Worm (Caenorhabditis elegans) whole organism, L4 larva: ENCODE results near the gene rod-1.
A peak's percentile ranks its signal among the peaks of the same experiment; 100 is the strongest.

Experiments
- T20F7.1 ChIP-seq: fragments of 200-800 bp; sonication (Bioruptor generic); optimal IDR thresholded peaks from 2 replicates; lab custom pipeline; 2018; ENCODE audit warnings: mild to moderate bottlenecking, missing genetic modification characterization, missing compliant biosample characterization
- T26A8.4 ChIP-seq: fragments of 200-800 bp; sonication (Bioruptor generic); IDR thresholded peaks from 2 replicates; pipeline ENCODE4 v1.3.6; 2022; ENCODE audit warnings: missing genetic modification characterization, missing compliant biosample characterization
- Y48G9A.11 ChIP-seq: fragments of 200-800 bp; sonication (Bioruptor generic); IDR thresholded peaks from 2 replicates; pipeline ENCODE4 v1.3.6; 2022; ENCODE audit warnings: missing genetic modification reagents, missing genetic modification characterization, missing compliant biosample characterization
- Y5F2A.4 ChIP-seq: fragments of 200-800 bp; sonication (Bioruptor generic); optimal IDR thresholded peaks from 2 replicates; lab custom pipeline; 2018; ENCODE audit warnings: mild to moderate bottlenecking, missing genetic modification characterization, missing compliant biosample characterization
- aly-2 ChIP-seq: sonication (generic microtip); optimal IDR thresholded peaks from 2 replicates; lab custom pipeline; 2018; ENCODE audit warnings: missing biosample characterization, missing genetic modification characterization
- ceh-20 ChIP-seq: fragments of 200-800 bp; sonication (Bioruptor generic); IDR thresholded peaks from 2 replicates; pipeline ENCODE4 v1.3.6; 2022; ENCODE audit warnings: missing genetic modification reagents, missing genetic modification characterization, missing compliant biosample characterization
- ctbp-1 ChIP-seq: fragments of 200-800 bp; sonication (Bioruptor generic); IDR thresholded peaks from 2 replicates; pipeline ENCODE4 v1.3.6; 2022; ENCODE audit warnings: missing genetic modification reagents, missing genetic modification characterization, missing compliant biosample characterization
- daf-12 ChIP-seq: fragments of 150-350 bp; optimal IDR thresholded peaks from 2 replicates; lab custom pipeline; 2014; ENCODE audit warnings: missing biosample characterization, missing genetic modification reagents, missing genetic modification characterization
- daf-16 ChIP-seq, 3 experiments: sonication (generic microtip); optimal IDR thresholded peaks; 2 replicates each; lab custom pipeline; 2016 to 2017; ENCODE audit warnings: missing genetic modification characterization in 3 of 3, missing genetic modification reagents in 3 of 3, mild to moderate bottlenecking in 2 of 3, missing compliant biosample characterization in 2 of 3, missing biosample characterization in 1 of 3, moderate library complexity in 1 of 3
- daf-8 ChIP-seq: fragments of 200-800 bp; sonication (Bioruptor generic); IDR thresholded peaks from 2 replicates; pipeline ENCODE4 v1.3.6; 2022; ENCODE audit warnings: missing genetic modification characterization, missing compliant biosample characterization
- dmd-6 ChIP-seq: fragments of 200-800 bp; sonication (Bioruptor generic); IDR thresholded peaks from 2 replicates; pipeline ENCODE4 v1.3.6; 2022; ENCODE audit warnings: missing genetic modification reagents, missing genetic modification characterization, missing compliant biosample characterization
- fos-1 ChIP-seq: fragments of 150-350 bp; optimal IDR thresholded peaks from 2 replicates; lab custom pipeline; 2014; ENCODE audit warnings: missing biosample characterization, missing genetic modification characterization
- lin-15B ChIP-seq: fragments of 150-350 bp; sonication (generic microtip); optimal IDR thresholded peaks from 3 replicates; lab custom pipeline; 2014; ENCODE audit warnings: missing biosample characterization, missing genetic modification characterization
- lin-29 ChIP-seq: fragments of 200-800 bp; sonication (Bioruptor generic); IDR thresholded peaks from 2 replicates; pipeline ENCODE4 v1.3.6; 2022; ENCODE audit warnings: missing genetic modification reagents, missing genetic modification characterization, missing compliant biosample characterization
- madf-9 ChIP-seq: fragments of 200-800 bp; sonication (Bioruptor generic); conservative IDR thresholded peaks from 2 replicates; pipeline ENCODE4 v1.3.6; 2022; ENCODE audit warnings: missing genetic modification reagents, missing genetic modification characterization, missing compliant biosample characterization
- mdl-1 ChIP-seq, 2 experiments: fragments of 150-350 bp in 1 of 2; sonication (generic microtip) in 1 of 2; optimal IDR thresholded peaks; 2 replicates each; lab custom pipeline; 2014 to 2017; ENCODE audit warnings: missing biosample characterization in 2 of 2, missing genetic modification characterization in 2 of 2
- mdt-29 ChIP-seq: fragments of 200-800 bp; sonication (Bioruptor generic); IDR thresholded peaks from 2 replicates; pipeline ENCODE4 v1.3.6; 2022; ENCODE audit warnings: missing genetic modification reagents, missing genetic modification characterization, missing compliant biosample characterization
- mxl-2 ChIP-seq: fragments of 200-800 bp; sonication (Bioruptor generic); conservative IDR thresholded peaks from 2 replicates; pipeline ENCODE4 v1.3.6; 2022; ENCODE audit warnings: missing genetic modification reagents, missing genetic modification characterization, missing compliant biosample characterization
- nhr-28 ChIP-seq: fragments of 150-350 bp; optimal IDR thresholded peaks from 2 replicates; lab custom pipeline; 2014; ENCODE audit warnings: missing biosample characterization, missing genetic modification characterization
- nhr-41 ChIP-seq: fragments of 200-800 bp; sonication (Bioruptor generic); IDR thresholded peaks from 2 replicates; pipeline ENCODE4 v1.3.6; 2022; ENCODE audit warnings: missing genetic modification reagents, missing genetic modification characterization, missing compliant biosample characterization
- pqm-1 ChIP-seq: sonication (generic microtip); optimal IDR thresholded peaks from 2 replicates; lab custom pipeline; 2017; ENCODE audit warnings: missing biosample characterization, missing genetic modification characterization
- spr-3 ChIP-seq: fragments of 200-800 bp; sonication (Bioruptor generic); optimal IDR thresholded peaks from 2 replicates; lab custom pipeline; 2018; ENCODE audit warnings: mild to moderate bottlenecking, missing genetic modification characterization, missing compliant biosample characterization
- tra-1 ChIP-seq: fragments of 200-800 bp; sonication (Bioruptor generic); IDR thresholded peaks from 2 replicates; pipeline ENCODE4 v1.3.6; 2022; ENCODE audit warnings: missing genetic modification reagents, missing genetic modification characterization, missing compliant biosample characterization
- unc-130 ChIP-seq: sonication (generic microtip); optimal IDR thresholded peaks from 2 replicates; lab custom pipeline; 2016; ENCODE audit warnings: missing genetic modification reagents, missing genetic modification characterization, missing compliant biosample characterization
- unc-62 ChIP-seq, 3 experiments: fragments of 150-350 bp in 1 of 3; sonication (generic microtip); optimal IDR thresholded peaks in 2 of 3; peaks in 1 of 3; 1 replicate in 1 of 3; 2 replicates in 2 of 3; lab custom pipeline; 2014 to 2017; ENCODE audit warnings: missing biosample characterization in 3 of 3, missing genetic modification characterization in 3 of 3, missing genetic modification reagents in 3 of 3, missing genotype in 1 of 3
- zip-2 ChIP-seq: fragments of 150-350 bp; optimal IDR thresholded peaks from 2 replicates; lab custom pipeline; 2014; ENCODE audit warnings: missing biosample characterization, missing genetic modification characterization

The rod-1 gene

ce11 chrIV:7460225-7460624, 18.0 kb upstream of the rod-1 start, which contains the start of gene F13B6.2:
F13B6.2 (minus strand) TSS chrIV:7460325.
- TF ChIP-seq T20F7.1 (GFP tag; lab: Kevin White, UChicago) (no peak), Y48G9A.11 (GFP tag; lab: Robert Waterston, UW) (no peak), madf-9 (GFP tag; lab: Robert Waterston, UW) (no peak), aly-2 (no peak), pqm-1 (tag; lab: Kevin White, UChicago) (no peak), fos-1 (tag; lab: Kevin White, UChicago) (no peak), mdt-29 (no peak), spr-3 (no peak), ctbp-1 (GFP tag; lab: Robert Waterston, UW) (no peak), lin-29 (no peak), zip-2 (tag; lab: Kevin White, UChicago) (no peak)

- no peak for TF ChIP-seq T26A8.4 (GFP tag; lab: Robert Waterston, UW)
- no peak for TF ChIP-seq Y5F2A.4 (GFP tag; lab: Kevin White, UChicago)
- TF ChIP-seq mdl-1 (tag; optimal IDR thresholded peaks at IDR 0.05; lab: Kevin White, UChicago) = no peak
- TF ChIP-seq mxl-2 = no peak
- no peak for TF ChIP-seq daf-12 (tag; lab: Kevin White, UChicago)
- TF ChIP-seq nhr-41 (GFP tag; lab: Robert Waterston, UW) = no peak
- TF ChIP-seq dmd-6 (GFP tag; lab: Robert Waterston, UW) = no peak
- no peak for TF ChIP-seq ceh-20 (GFP tag; lab: Robert Waterston, UW)
These were observed 12.4 kb upstream of the rod-1 start, which contains the start of gene F13B6.3 for ce11 chrIV:7465857-7466256. F13B6.3 (minus strand) TSS chrIV:7465957.

ce11 chrIV:7467170-7467569, 11.1 kb upstream of the rod-1 start:
- no peak for TF ChIP-seq daf-16 (GFP tag; optimal IDR thresholded peaks at IDR 0.05; lab: Kevin White, UChicago)
- no peak for TF ChIP-seq daf-16 (tag; optimal IDR thresholded peaks at IDR 0.05; lab: Kevin White, UChicago)
- no peak for TF ChIP-seq lin-29
- peak; percentile 48 for TF ChIP-seq pqm-1 (tag; lab: Kevin White, UChicago)
- 0 out of 2 replicates have a peak, but pooled peaks have one; percentile 15 for TF ChIP-seq tra-1 (GFP tag; lab: Robert Waterston, UW)

DNA sequence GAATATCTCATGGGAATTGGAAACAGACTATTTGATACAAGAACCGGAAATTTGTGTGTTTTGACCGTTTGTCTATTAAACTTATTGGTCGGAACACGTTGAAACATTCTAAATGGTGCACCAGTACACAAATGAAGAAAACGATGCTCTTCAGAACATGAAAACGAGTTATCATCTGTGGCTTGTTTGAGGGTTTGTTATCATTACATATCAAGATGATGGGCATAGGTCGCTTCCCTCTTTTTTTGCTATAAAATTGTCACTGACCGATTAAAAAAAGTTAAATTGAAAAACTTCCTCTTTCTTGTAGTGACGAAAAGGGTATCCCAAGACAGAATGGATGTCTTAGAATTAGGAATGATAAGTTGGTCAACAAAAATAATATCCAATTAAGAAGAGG, 9.6 kb upstream of the rod-1 start:
- TF ChIP-seq dmd-6 (GFP tag; lab: Robert Waterston, UW) (no peak; the same call in 1 of the 2 replicates), pqm-1 (tag; lab: Kevin White, UChicago) (peak; percentile 72), unc-62 (GFP tag; optimal IDR thresholded peaks at IDR 0.05 in 1 of 2; lab: Kevin White, UChicago) (peak in 1 of 2 experiments; percentile 9), unc-62 (tag; optimal IDR thresholded peaks at IDR 0.05; lab: Kevin White, UChicago) (no peak)

ce11 chrIV:7469782-7470413, 8.4 kb upstream of the rod-1 start, which contains the start of gene F55G1.7:
F55G1.7 (minus strand) TSS chrIV:7469832.
- peak in 1 of 2 experiments; percentile 85 for TF ChIP-seq unc-62 (GFP tag; optimal IDR thresholded peaks at IDR 0.05 in 1 of 2; lab: Kevin White, UChicago)
- no peak for TF ChIP-seq unc-62 (tag; optimal IDR thresholded peaks at IDR 0.05; lab: Kevin White, UChicago)
- TF ChIP-seq lin-15B (tag; lab: Kevin White, UChicago) = no peak
- peak; percentile 12 for TF ChIP-seq nhr-28 (tag; lab: Kevin White, UChicago)
- TF ChIP-seq dmd-6 (GFP tag; lab: Robert Waterston, UW) = peak; percentile 40
- TF ChIP-seq fos-1 (tag; lab: Kevin White, UChicago) = no peak
- TF ChIP-seq mdl-1 (tag; optimal IDR thresholded peaks at IDR 0.05; lab: Kevin White, UChicago) = peak in 1 of 2 experiments; percentile 12

DNA sequence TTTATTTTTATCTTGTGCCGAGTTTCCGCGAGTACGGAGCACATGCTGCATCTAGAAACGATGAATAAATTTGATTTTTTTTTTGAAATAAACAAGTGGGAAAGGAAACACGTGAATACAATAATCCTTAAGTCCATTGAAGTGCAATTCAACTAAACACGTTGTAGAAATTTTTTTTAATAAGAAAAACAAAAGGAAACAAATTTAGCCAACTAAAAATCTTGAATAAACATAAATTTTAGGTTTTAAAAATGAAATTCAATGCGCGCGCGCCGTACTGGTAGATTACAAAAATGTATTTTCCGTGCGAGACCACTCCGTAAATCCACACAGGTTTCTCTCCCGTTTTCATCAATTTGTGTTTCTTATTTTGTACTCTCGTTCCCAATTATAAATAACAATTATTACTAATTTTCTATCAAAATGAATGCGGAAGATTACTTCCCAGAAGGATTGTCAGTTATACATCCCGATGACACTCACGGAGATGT, 5.0 kb upstream of the rod-1 start, which contains the start of the genes plk-3 and F55G1.6:
Gene plk-3 (minus strand): TSS at position 51 of the 491 bp plus-strand sequence.
Gene F55G1.6 (plus strand): TSS at position 359 of the 491 bp plus-strand sequence.
- no peak for TF ChIP-seq daf-8 (GFP tag; lab: Robert Waterston, UW)
- TF ChIP-seq unc-130 = peak; percentile 11
